Fruit fly (Drosophila melanogaster): ENCODE results near the gene CG6345.

- TF ChIP-seq pan (optimal IDR thresholded peaks at IDR 0.05) (no peak), psq (optimal IDR thresholded peaks at IDR 0.05) (no peak), Dll (optimal IDR thresholded peaks at IDR 0.05) (no peak), usp (GFP tag; optimal IDR thresholded peaks at IDR 0.05) (no peak), EcR (GFP tag; optimal IDR thresholded peaks at IDR 0.05) (no peak), CG8478 (optimal IDR thresholded peaks at IDR 0.05) (no peak)
These were observed 23.3 kb downstream of the CG6345 start for dm6 chr3R:10392539-10392919.
